Fruit fly (Drosophila melanogaster) whole organism, adult: Measurements from ENCODE around the gene Ndc1.

Experiments used
- CG11617 ChIP-seq: fragments of 200-800 bp; sonication (Bioruptor generic); optimal IDR thresholded peaks from 2 replicates; lab custom pipeline; 2017; ENCODE audit warnings: mild to moderate bottlenecking, missing biosample characterization, missing genetic modification reagents, missing genetic modification characterization
- CG12768 ChIP-seq: fragments of 200-800 bp; sonication (Bioruptor generic); optimal IDR thresholded peaks from 2 replicates; lab custom pipeline; 2017; ENCODE audit warnings: missing biosample characterization, missing genetic modification characterization, mild to moderate bottlenecking, moderate library complexity, missing genetic modification reagents
- CG14711 ChIP-seq: fragments of 200-800 bp; sonication (Bioruptor generic); optimal IDR thresholded peaks from 2 replicates; lab custom pipeline; 2018; ENCODE audit warnings: missing biosample characterization, mild to moderate bottlenecking, missing genetic modification characterization, moderate library complexity
- CG1620 ChIP-seq: fragments of 200-800 bp; sonication (Bioruptor generic); optimal IDR thresholded peaks from 2 replicates; lab custom pipeline; 2016; ENCODE audit warnings: missing biosample characterization, missing genetic modification characterization
- CG33017 ChIP-seq: fragments of 200-800 bp; sonication (Bioruptor generic); optimal IDR thresholded peaks from 2 replicates; lab custom pipeline; 2018; ENCODE audit warnings: missing biosample characterization, mild to moderate bottlenecking, missing genetic modification characterization, moderate library complexity
- CG5204 ChIP-seq: fragments of 200-800 bp; sonication (Bioruptor generic); optimal IDR thresholded peaks from 2 replicates; lab custom pipeline; 2016; ENCODE audit warnings: missing biosample characterization, missing genetic modification characterization
- CG7045 ChIP-seq: fragments of 200-800 bp; sonication (Bioruptor generic); optimal IDR thresholded peaks from 2 replicates; lab custom pipeline; 2017; ENCODE audit warnings: missing biosample characterization, mild to moderate bottlenecking, missing genetic modification characterization
- CG7101 ChIP-seq: fragments of 200-800 bp; sonication (Bioruptor generic); optimal IDR thresholded peaks from 2 replicates; lab custom pipeline; 2018; ENCODE audit warnings: missing biosample characterization, mild to moderate bottlenecking, missing genetic modification characterization, moderate library complexity
- Clk ChIP-seq: fragments of 200-800 bp; sonication (Bioruptor generic); optimal IDR thresholded peaks from 2 replicates; lab custom pipeline; 2017; ENCODE audit warnings: missing biosample characterization, missing genetic modification characterization
- Crg-1 ChIP-seq: fragments of 200-800 bp; sonication (Bioruptor generic); optimal IDR thresholded peaks from 2 replicates; lab custom pipeline; 2016; ENCODE audit warnings: missing biosample characterization, missing genetic modification characterization
- Hr96 ChIP-seq: fragments of 200-800 bp; sonication (Bioruptor generic); optimal IDR thresholded peaks from 2 replicates; lab custom pipeline; 2016; ENCODE audit warnings: missing biosample characterization, missing genetic modification characterization
- Mnt ChIP-seq: fragments of 200-800 bp; sonication (Bioruptor generic); optimal IDR thresholded peaks from 2 replicates; lab custom pipeline; 2016; ENCODE audit warnings: missing biosample characterization, mild to moderate bottlenecking, missing genetic modification characterization
- bab1 ChIP-seq: fragments of 200-800 bp; sonication (Bioruptor generic); optimal IDR thresholded peaks from 3 replicates; lab custom pipeline; 2019; ENCODE audit warnings: missing biosample characterization, mild to moderate bottlenecking, missing genetic modification characterization, moderate library complexity
- cic ChIP-seq: fragments of 200-800 bp; sonication (Bioruptor generic); optimal IDR thresholded peaks from 2 replicates; lab custom pipeline; 2017; ENCODE audit warnings: missing biosample characterization, mild to moderate bottlenecking, missing genetic modification characterization, moderate library complexity
- cnc ChIP-seq, 2 experiments: fragments of >200 bp; optimal IDR thresholded peaks; 2 replicates each; lab custom pipeline; 2017
- kay ChIP-seq: fragments of 200-800 bp; sonication (Bioruptor generic); peaks from one replicate; lab custom pipeline; 2016; ENCODE audit warnings: missing biosample characterization, missing genetic modification characterization, borderline replicate concordance
- ovo ChIP-seq: fragments of 200-800 bp; sonication (Bioruptor generic); optimal IDR thresholded peaks from 2 replicates; lab custom pipeline; 2016; ENCODE audit warnings: missing biosample characterization, missing genetic modification characterization
- pad ChIP-seq: fragments of 200-800 bp; sonication (Bioruptor generic); optimal IDR thresholded peaks from 3 replicates; lab custom pipeline; 2017; ENCODE audit warnings: missing biosample characterization, missing genetic modification characterization, mild to moderate bottlenecking, moderate library complexity, missing genetic modification reagents
- tj ChIP-seq: fragments of 200-800 bp; sonication (Bioruptor generic); optimal IDR thresholded peaks from 3 replicates; lab custom pipeline; 2017; ENCODE audit warnings: missing biosample characterization, mild to moderate bottlenecking, missing genetic modification characterization, moderate library complexity
- toe ChIP-seq: fragments of 200-800 bp; sonication (Bioruptor generic); optimal IDR thresholded peaks from 2 replicates; lab custom pipeline; 2016; ENCODE audit warnings: missing biosample characterization, missing genetic modification characterization

The Ndc1 gene

dm6 chr3R:23924200-23924599 lies at the start of gene Ndc1:
Gene Ndc1, plus strand, starts transcription at chr3R:23924399.
- TF ChIP-seq CG5204 (GFP tag; lab: Kevin White, UChicago), result no peak
- no peak for TF ChIP-seq Hr96 (GFP tag; lab: Kevin White, UChicago)
- no peak for TF ChIP-seq toe (GFP tag; lab: Kevin White, UChicago)
- TF ChIP-seq cic, result no peak
- TF ChIP-seq CG7101 (tag; lab: Kevin White, UChicago), result no peak
- TF ChIP-seq cnc (optimal IDR thresholded peaks at IDR 0.05; lab: Kevin White, UChicago), result no peak
- no peak for TF ChIP-seq Clk
- no peak for TF ChIP-seq CG1620 (GFP tag; lab: Kevin White, UChicago)
- TF ChIP-seq ovo (GFP tag; lab: Kevin White, UChicago), result no peak
- no peak for TF ChIP-seq CG14711 (tag; lab: Kevin White, UChicago)
- TF ChIP-seq bab1 (GFP tag; lab: Kevin White, UChicago), result no peak
- TF ChIP-seq pad (GFP tag; lab: Kevin White, UChicago), result no peak

DNA sequence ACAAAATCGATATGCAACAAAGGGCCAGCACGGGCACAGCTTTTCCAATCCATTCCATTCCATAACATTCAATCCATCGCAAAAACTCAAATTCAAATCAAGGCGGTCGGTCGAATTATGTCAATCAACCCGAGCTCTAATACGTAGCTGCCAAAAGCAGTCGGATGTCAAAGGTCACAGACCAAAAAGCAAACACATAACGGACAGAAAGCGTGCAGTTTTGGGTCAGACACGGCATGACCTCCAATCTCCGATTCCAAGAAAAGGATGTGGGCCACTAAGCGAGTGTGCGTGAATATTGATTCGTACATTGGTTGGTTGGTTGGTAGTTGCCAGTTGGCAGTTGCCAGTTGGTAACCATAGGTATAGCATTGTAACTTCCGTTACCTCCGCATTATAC lies 49.4 kb upstream of the Ndc1 start:
- TF ChIP-seq CG33017 (tag; lab: Kevin White, UChicago) (no peak), tj (GFP tag; lab: Kevin White, UChicago) (no peak), CG12768 (no peak), kay (GFP tag; lab: Kevin White, UChicago) (no peak), ovo (GFP tag; lab: Kevin White, UChicago) (no peak), cnc (optimal IDR thresholded peaks at IDR 0.05; lab: Kevin White, UChicago) (no peak), bab1 (GFP tag; lab: Kevin White, UChicago) (no peak), CG5204 (GFP tag; lab: Kevin White, UChicago) (no peak), CG7101 (tag; lab: Kevin White, UChicago) (no peak), cic (no peak), Crg-1 (GFP tag; lab: Kevin White, UChicago) (no peak), CG11617 (GFP tag; lab: Kevin White, UChicago) (no peak), CG14711 (tag; lab: Kevin White, UChicago) (no peak), pad (GFP tag; lab: Kevin White, UChicago) (no peak), Mnt (GFP tag; lab: Kevin White, UChicago) (no peak), Hr96 (GFP tag; lab: Kevin White, UChicago) (no peak), toe (GFP tag; lab: Kevin White, UChicago) (no peak), CG7045 (no peak)

- TF ChIP-seq Mnt (GFP tag; lab: Kevin White, UChicago) (no peak), cnc (optimal IDR thresholded peaks at IDR 0.05; lab: Kevin White, UChicago) (no peak), CG14711 (tag; lab: Kevin White, UChicago) (no peak), CG33017 (tag; lab: Kevin White, UChicago) (no peak), bab1 (GFP tag; lab: Kevin White, UChicago) (no peak), CG7045 (no peak), toe (GFP tag; lab: Kevin White, UChicago) (no peak), CG5204 (GFP tag; lab: Kevin White, UChicago) (no peak), tj (GFP tag; lab: Kevin White, UChicago) (no peak), CG7101 (tag; lab: Kevin White, UChicago) (no peak), Crg-1 (GFP tag; lab: Kevin White, UChicago) (no peak)
Observed at dm6 chr3R:23876699-23877098, 47.5 kb upstream of the Ndc1 start.

DNA sequence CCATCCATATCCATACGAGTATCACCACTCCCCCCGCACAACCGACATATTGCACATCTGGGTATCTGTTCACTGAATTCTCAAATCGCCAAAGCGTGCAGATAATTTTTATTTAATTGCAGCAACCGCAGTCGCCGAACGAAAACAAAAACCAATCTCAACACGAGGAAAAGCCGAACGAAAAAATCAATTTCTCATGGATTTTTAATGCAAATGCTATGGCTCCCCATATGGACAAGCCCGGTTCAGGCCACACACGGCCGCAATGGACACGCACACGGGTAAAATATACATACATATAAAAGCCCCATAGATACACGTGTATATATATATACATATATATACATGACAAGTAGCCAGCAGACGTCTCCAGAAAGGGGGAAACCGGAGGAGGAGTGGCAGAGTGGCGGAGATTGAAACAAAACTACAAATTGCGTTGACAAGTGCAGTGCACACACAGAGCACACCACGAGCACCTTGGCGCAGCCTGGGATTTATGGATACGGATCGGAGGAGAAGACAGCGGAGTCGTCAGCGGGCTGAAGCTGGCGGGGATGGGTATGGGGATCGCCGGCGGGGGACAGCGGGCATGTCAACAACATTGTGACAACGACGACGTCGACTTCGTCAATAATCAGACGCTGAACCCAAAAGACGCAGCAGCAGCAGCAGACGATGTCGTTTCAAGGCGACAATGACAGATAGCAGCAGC lies 46.4 kb upstream of the Ndc1 start:
- TF ChIP-seq Hr96 (GFP tag; lab: Kevin White, UChicago) (no peak), Clk (no peak), CG7045 (no peak), toe (GFP tag; lab: Kevin White, UChicago) (no peak), CG5204 (GFP tag; lab: Kevin White, UChicago) (no peak), bab1 (GFP tag; lab: Kevin White, UChicago) (no peak)

dm6 chr3R:23878318-23878799 lies 45.8 kb upstream of the Ndc1 start:
- TF ChIP-seq CG11617 (GFP tag; lab: Kevin White, UChicago), result no peak
- no peak for TF ChIP-seq CG7045
- no peak for TF ChIP-seq CG33017 (tag; lab: Kevin White, UChicago)
- no peak for TF ChIP-seq cic
- no peak for TF ChIP-seq Crg-1 (GFP tag; lab: Kevin White, UChicago)
- no peak for TF ChIP-seq toe (GFP tag; lab: Kevin White, UChicago)
- no peak for TF ChIP-seq CG12768
- no peak for TF ChIP-seq cnc (optimal IDR thresholded peaks at IDR 0.05; lab: Kevin White, UChicago)
- no peak for TF ChIP-seq pad (GFP tag; lab: Kevin White, UChicago)
- no peak for TF ChIP-seq Clk
- no peak for TF ChIP-seq Hr96 (GFP tag; lab: Kevin White, UChicago)
- TF ChIP-seq CG7101 (tag; lab: Kevin White, UChicago), result no peak
- TF ChIP-seq ovo (GFP tag; lab: Kevin White, UChicago), result no peak
- no peak for TF ChIP-seq CG14711 (tag; lab: Kevin White, UChicago)
- TF ChIP-seq CG5204 (GFP tag; lab: Kevin White, UChicago), result no peak

dm6 chr3R:23880280-23880679 lies 43.9 kb upstream of the Ndc1 start:
- no peak for TF ChIP-seq CG14711 (tag; lab: Kevin White, UChicago)
- no peak for TF ChIP-seq ovo (GFP tag; lab: Kevin White, UChicago)
- TF ChIP-seq Mnt (GFP tag; lab: Kevin White, UChicago), result no peak
- no peak for TF ChIP-seq Crg-1 (GFP tag; lab: Kevin White, UChicago)
- TF ChIP-seq Clk, result no peak
- no peak for TF ChIP-seq CG11617 (GFP tag; lab: Kevin White, UChicago)
- no peak for TF ChIP-seq Hr96 (GFP tag; lab: Kevin White, UChicago)
- TF ChIP-seq toe (GFP tag; lab: Kevin White, UChicago), result no peak
- TF ChIP-seq cic, result no peak
- no peak for TF ChIP-seq tj (GFP tag; lab: Kevin White, UChicago)
- TF ChIP-seq CG1620 (GFP tag; lab: Kevin White, UChicago), result no peak
